Worm (Caenorhabditis elegans) whole organism, midembryonic: ENCODE data around the gene sulp-3.
"Not testable (repeated sequence)": the region's sequence is repeated elsewhere in the genome, so short reads cannot be mapped to it uniquely, and the experiment has no call there.

Experiments
- T22C8.4 ChIP-seq: fragments of 200-800 bp; sonication (Bioruptor generic); IDR thresholded peaks from 2 replicates; pipeline ENCODE4 v1.3.6; 2022; ENCODE audit warnings: missing genetic modification characterization, missing compliant biosample characterization
- cog-1 ChIP-seq: sonication (generic microtip); optimal IDR thresholded peaks from 2 replicates; lab custom pipeline; 2016; ENCODE audit warnings: missing genetic modification characterization, missing compliant biosample characterization
- flt-1 ChIP-seq: fragments of 200-800 bp; sonication (Bioruptor generic); IDR thresholded peaks from 2 replicates; pipeline ENCODE4 v1.3.6; 2022; ENCODE audit warnings: missing genetic modification characterization, missing compliant biosample characterization
- klf-2 ChIP-seq: fragments of 200-800 bp; sonication (Bioruptor generic); conservative IDR thresholded peaks from 2 replicates; pipeline ENCODE4 v1.3.6; 2022; ENCODE audit warnings: missing genetic modification reagents, missing genetic modification characterization, missing compliant biosample characterization
- med-1 ChIP-seq: sonication (generic microtip); optimal IDR thresholded peaks from 2 replicates; lab custom pipeline; 2017; ENCODE audit warnings: missing genetic modification characterization, mild to moderate bottlenecking, missing compliant biosample characterization, antibody characterized with exemption, missing genetic modification reagents; ENCODE audit not compliant: insufficient read depth
- ref-1 ChIP-seq: fragments of 200-800 bp; sonication (Bioruptor generic); conservative IDR thresholded peaks from 2 replicates; pipeline ENCODE4 v1.3.6; 2022; ENCODE audit warnings: missing genetic modification reagents, missing genetic modification characterization, missing compliant biosample characterization
- tab-1 ChIP-seq: fragments of 200-800 bp; sonication (Bioruptor generic); IDR thresholded peaks from 2 replicates; pipeline ENCODE4 v1.3.6; 2022; ENCODE audit warnings: missing genetic modification characterization, missing compliant biosample characterization
- ztf-23 ChIP-seq: fragments of 200-800 bp; sonication (Bioruptor generic); IDR thresholded peaks from 2 replicates; pipeline ENCODE4 v1.3.6; 2022; ENCODE audit warnings: missing genetic modification reagents, missing genetic modification characterization, missing compliant biosample characterization
- ztf-29 ChIP-seq: fragments of 200-800 bp; sonication (Bioruptor generic); IDR thresholded peaks from 2 replicates; pipeline ENCODE4 v1.3.6; 2022; ENCODE audit warnings: missing genetic modification reagents, missing genetic modification characterization, missing compliant biosample characterization

The sulp-3 gene

DNA sequence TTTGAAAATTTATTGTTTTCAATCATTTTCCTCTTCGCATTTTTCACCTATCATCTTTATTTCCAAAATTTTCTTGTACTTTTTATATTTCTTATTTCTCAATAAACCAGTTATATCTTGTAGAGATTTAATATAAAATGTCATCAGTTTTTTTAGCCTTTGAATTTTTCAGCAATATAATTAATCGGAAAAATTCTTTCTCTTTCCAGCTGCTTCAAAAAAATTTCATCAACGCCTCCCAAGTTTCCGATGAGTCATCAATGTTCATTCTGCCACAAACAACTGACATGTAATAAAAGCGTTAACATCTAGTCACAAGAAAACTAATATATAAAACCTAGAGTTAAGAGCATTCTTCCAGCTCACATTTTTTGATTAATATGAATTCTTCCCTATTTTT is 5.0 kb upstream of the sulp-3 start, which contains the start of gene F08F1.4:
TSS of gene F08F1.4 (plus strand) at position 301 of the 400 bp plus-strand sequence.
- TF ChIP-seq T22C8.4 (no peak), ztf-23 (GFP tag; lab: Robert Waterston, UW) (no peak), klf-2 (GFP tag; lab: Robert Waterston, UW) (no peak), ref-1 (GFP tag; lab: Robert Waterston, UW) (no peak), flt-1 (no peak), ztf-29 (GFP tag; lab: Robert Waterston, UW) (no peak), med-1 (GFP tag; lab: Kevin White, UChicago) (no peak), tab-1 (no peak), cog-1 (tag; lab: Kevin White, UChicago) (no peak)

DNA sequence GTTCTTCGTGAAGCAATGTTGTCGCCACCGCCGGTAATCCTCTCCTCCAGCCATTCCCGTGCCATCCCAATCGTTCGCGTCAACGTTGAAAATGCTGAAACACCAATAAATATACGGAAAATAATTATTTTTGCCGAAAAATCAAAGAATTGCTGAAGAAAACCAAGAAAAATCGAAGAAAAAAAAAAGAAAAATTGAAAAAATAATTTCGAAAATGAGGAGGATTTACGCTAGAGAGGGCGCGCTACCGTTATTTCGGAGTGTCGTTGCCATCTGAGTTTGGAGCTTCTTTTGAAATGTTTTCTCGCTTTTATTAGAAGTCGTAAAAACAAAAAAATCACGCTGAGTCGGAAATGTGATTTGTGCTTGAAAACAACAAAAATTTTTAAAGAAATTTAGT is 2.6 kb upstream of the sulp-3 start, which contains the start of gene F08F1.9:
TSS of gene F08F1.9 (minus strand) at position 101 of the 400 bp plus-strand sequence.
- not testable (repeated sequence) for TF ChIP-seq ztf-29 (GFP tag; lab: Robert Waterston, UW); tab-1; ztf-23 (GFP tag; lab: Robert Waterston, UW)

DNA sequence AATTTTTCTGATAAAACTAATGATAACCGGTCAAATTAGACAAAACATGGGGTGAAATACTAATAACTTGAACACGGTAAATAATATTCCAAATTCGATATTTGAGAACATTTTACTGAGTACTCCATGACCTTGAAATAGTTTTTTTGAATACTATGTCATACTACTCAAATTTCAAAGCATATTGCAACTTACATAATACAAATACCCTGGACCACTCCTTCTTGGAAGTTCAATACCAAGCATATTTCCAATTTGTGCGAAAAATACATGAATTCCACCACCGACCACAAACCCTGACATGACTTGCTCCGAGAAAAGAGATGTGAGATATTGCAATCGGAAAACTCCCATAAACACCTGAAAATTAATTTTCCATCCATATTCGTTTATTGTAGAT is 1.4 kb downstream of the sulp-3 start:
- TF ChIP-seq klf-2 (GFP tag; lab: Robert Waterston, UW) (no peak), T22C8.4 (no peak), med-1 (GFP tag; lab: Kevin White, UChicago) (no peak), ztf-23 (GFP tag; lab: Robert Waterston, UW) (no peak), flt-1 (no peak), cog-1 (tag; lab: Kevin White, UChicago) (no peak), ref-1 (GFP tag; lab: Robert Waterston, UW) (no peak), ztf-29 (GFP tag; lab: Robert Waterston, UW) (no peak), tab-1 (no peak)

DNA sequence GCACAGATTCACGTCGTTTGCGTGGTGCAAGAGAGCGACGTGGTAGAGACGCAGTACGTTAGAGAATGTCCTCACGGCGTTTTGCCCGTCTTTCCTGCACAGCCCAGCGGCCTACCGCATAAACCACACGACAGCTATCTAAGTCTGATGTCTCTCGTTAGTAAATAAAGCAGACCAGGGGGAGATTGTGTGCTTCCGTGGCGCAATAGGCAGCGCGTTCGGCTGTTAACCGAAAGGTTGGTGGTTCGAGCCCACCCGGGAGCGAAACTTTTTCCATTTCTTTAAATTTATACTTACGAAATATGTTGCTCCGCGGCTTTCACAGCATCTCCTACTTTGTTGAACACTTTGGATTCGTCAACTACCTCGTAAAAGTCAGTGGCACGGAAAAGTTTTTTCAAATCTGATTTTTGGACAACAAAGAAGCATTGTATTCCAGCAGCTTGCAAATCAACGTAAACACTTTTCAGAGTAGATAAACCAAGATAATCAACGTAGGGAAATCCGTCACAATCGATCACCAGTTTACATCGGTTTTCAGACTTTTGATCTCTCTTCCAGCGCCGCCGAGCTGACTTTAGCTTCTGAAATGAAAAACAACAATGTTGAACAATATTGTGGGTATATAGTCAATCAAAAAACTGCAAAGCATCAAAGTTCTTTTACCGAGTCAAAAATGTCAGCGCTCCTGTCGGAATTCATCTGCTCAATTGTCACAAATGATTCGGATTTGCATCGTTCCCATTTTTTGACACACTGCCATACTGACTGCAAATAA is 3.7 kb downstream of the sulp-3 start:
- TF ChIP-seq T22C8.4: peak; percentile 96
- TF ChIP-seq ztf-23 (GFP tag; lab: Robert Waterston, UW): peak; percentile 98
- peak; percentile 95 for TF ChIP-seq klf-2 (GFP tag; lab: Robert Waterston, UW)
- peak; percentile 99 for TF ChIP-seq tab-1
- TF ChIP-seq ref-1 (GFP tag; lab: Robert Waterston, UW): peak; percentile 98
- TF ChIP-seq flt-1: peak; percentile 98
- peak; percentile 99 for TF ChIP-seq ztf-29 (GFP tag; lab: Robert Waterston, UW)
- TF ChIP-seq med-1 (GFP tag; lab: Kevin White, UChicago): peak; percentile 82
- peak; percentile 97 for TF ChIP-seq cog-1 (tag; lab: Kevin White, UChicago)

DNA sequence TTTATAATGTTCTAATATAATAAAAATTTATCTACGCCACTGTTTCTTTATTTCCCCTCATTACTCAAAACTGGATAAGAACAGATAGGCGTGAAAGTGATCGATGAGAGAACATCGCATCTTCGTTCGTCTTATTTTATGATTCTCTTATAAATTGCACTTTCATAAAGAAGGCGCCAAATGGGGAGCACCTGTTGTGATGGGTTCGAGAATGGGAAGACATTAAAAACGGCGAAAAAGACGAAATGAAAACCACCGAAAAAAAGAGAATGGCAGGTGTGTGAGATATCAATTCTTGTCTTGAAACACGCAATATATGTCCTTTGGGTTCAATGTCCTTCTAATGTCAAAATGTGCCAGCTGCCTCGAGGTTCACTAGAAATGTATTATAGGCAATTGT is 13.9 kb downstream of the sulp-3 start:
- no peak for TF ChIP-seq ztf-23 (GFP tag; lab: Robert Waterston, UW)
- no peak for TF ChIP-seq med-1 (GFP tag; lab: Kevin White, UChicago)
- no peak for TF ChIP-seq cog-1 (tag; lab: Kevin White, UChicago)
- no peak for TF ChIP-seq ref-1 (GFP tag; lab: Robert Waterston, UW)
- no peak for TF ChIP-seq flt-1
- TF ChIP-seq tab-1: no peak
- TF ChIP-seq ztf-29 (GFP tag; lab: Robert Waterston, UW): no peak
- TF ChIP-seq klf-2 (GFP tag; lab: Robert Waterston, UW): no peak
- TF ChIP-seq T22C8.4: no peak

DNA sequence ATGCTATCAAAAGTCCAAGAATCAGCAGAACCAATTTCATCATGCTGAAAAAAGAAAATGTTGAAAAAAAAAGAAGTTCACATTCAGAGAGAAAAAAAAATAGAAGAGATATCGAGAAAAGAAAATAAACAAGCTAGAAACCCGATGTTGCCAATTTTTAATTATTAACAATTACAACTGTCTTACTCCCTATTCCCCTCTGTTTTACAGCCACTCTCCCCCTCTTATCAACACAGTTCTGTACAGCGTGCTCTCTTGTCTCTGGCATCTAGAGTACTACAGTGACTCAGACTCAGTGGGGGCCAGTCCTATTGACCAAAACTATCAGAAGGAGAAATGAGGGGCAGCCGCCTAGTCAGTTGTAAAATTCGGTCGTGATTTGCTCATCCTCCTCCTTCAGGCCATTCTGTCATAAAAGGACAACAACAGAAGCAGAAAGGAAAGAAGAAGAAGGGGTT is 15.6 kb downstream of the sulp-3 start, which contains the start of gene wrk-1:
TSS of gene wrk-1 (minus strand) at position 51 of the 458 bp plus-strand sequence.
- TF ChIP-seq tab-1: no peak
- TF ChIP-seq ref-1 (GFP tag; lab: Robert Waterston, UW): no peak
- TF ChIP-seq ztf-29 (GFP tag; lab: Robert Waterston, UW): no peak
- no peak for TF ChIP-seq klf-2 (GFP tag; lab: Robert Waterston, UW)
- no peak for TF ChIP-seq flt-1
- no peak for TF ChIP-seq cog-1 (tag; lab: Kevin White, UChicago)
- TF ChIP-seq med-1 (GFP tag; lab: Kevin White, UChicago): no peak
- no peak for TF ChIP-seq ztf-23 (GFP tag; lab: Robert Waterston, UW)
- no peak for TF ChIP-seq T22C8.4

DNA sequence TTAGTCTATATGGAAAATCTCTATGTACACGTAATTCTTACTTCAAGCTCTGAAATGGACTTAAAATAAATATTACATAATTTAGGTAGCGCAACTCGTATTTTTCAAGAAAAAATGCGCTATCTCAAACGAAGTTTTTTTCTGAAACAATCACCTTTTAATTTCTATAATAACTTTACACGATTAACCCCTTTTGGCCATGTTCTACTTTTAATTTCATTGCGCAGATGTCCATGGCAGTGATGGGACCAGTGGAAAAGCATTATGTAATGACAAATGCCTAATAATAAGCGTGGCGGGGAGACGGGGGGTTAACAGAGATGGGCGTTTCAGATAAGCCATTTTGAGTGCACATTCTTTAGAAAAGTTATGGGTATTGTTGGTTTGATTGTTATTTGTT is 16.7 kb downstream of the sulp-3 start:
- no peak for TF ChIP-seq tab-1
- TF ChIP-seq ztf-23 (GFP tag; lab: Robert Waterston, UW): no peak
- no peak for TF ChIP-seq cog-1 (tag; lab: Kevin White, UChicago)
- no peak for TF ChIP-seq T22C8.4
- no peak for TF ChIP-seq med-1 (GFP tag; lab: Kevin White, UChicago)
- no peak for TF ChIP-seq klf-2 (GFP tag; lab: Robert Waterston, UW)
- TF ChIP-seq ref-1 (GFP tag; lab: Robert Waterston, UW): no peak
- TF ChIP-seq flt-1: no peak
- TF ChIP-seq ztf-29 (GFP tag; lab: Robert Waterston, UW): no peak

DNA sequence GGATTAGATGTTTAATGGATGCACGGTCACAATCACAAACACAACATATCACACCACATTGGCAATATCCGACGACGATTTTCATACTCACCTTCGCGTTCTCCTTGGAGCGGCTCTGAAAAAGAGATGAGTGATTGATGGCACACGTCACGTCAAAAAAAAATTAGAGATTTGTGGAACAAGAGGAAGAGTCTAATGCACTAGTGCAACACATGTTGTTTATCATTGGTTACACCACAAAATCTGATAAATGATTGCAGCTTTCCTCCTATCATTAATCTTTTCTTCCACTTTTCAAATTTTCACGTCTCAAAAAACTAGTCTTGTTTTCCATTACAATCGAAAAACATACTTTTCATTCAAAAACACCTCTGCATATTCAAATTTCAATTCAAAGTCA is 17.7 kb downstream of the sulp-3 start:
- no peak for TF ChIP-seq ztf-29 (GFP tag; lab: Robert Waterston, UW)
- TF ChIP-seq med-1 (GFP tag; lab: Kevin White, UChicago): no peak
- TF ChIP-seq tab-1: no peak
- TF ChIP-seq cog-1 (tag; lab: Kevin White, UChicago): no peak
- TF ChIP-seq ref-1 (GFP tag; lab: Robert Waterston, UW): no peak

DNA sequence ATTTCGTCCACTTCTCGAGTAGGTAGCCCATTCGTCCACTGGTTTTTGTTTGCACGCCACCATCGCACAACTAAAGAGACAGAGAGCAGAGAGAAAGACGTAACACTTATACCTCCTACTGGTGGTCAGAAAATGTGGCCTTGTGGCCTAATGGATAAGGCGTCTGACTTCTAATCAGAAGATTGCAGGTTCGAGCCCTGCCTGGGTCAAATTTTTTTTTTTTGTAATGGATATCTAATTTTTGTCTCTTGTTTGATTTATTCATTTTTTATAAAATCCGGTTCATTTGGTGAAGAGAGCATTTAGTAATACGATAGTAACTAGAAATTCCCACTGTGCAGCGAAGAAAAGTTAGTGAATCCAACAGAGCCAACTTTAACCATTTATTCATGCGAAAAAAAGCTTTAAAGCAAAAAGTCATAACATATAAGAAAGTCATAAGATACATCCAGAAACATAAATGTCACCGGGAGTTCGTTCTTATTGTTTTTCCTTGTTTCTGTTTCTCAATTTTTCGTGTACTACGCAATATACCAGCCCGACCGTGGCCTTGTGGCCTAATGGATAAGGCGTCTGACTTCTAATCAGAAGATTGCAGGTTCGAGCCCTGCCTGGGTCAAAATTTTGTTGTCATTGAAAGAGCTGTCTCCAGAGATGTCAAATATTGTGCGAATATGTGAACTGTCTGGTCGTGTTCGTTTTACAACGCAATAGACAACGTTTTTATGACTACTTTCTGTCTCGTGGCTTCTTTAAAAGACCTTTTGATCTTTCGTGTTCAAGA is 21.9 kb downstream of the sulp-3 start:
- peak; percentile 89 for TF ChIP-seq tab-1
- TF ChIP-seq ztf-29 (GFP tag; lab: Robert Waterston, UW): peak; percentile 85
- peak; percentile 86 for TF ChIP-seq T22C8.4
- peak; percentile 89 for TF ChIP-seq ztf-23 (GFP tag; lab: Robert Waterston, UW)
- peak; percentile 55 for TF ChIP-seq cog-1 (tag; lab: Kevin White, UChicago)
- peak; percentile 78 for TF ChIP-seq klf-2 (GFP tag; lab: Robert Waterston, UW)
- peak; percentile 79 for TF ChIP-seq ref-1 (GFP tag; lab: Robert Waterston, UW)
- peak; percentile 45 for TF ChIP-seq med-1 (GFP tag; lab: Kevin White, UChicago)
- peak; percentile 92 for TF ChIP-seq flt-1
